Worm (Caenorhabditis elegans) whole organism, L3 larva: ENCODE measurements around the gene scd-2.

ENCODE experiments used
- unc-39 ChIP-seq: sonication (generic microtip); optimal IDR thresholded peaks from 4 replicates; lab custom pipeline; 2017; ENCODE audit warnings: missing biosample characterization, missing genetic modification characterization
- unc-62 ChIP-seq: fragments of 150-350 bp; sonication (generic microtip); optimal IDR thresholded peaks from 4 replicates; lab custom pipeline; 2014; ENCODE audit warnings: missing biosample characterization, missing genetic modification reagents, missing genetic modification characterization

DNA sequence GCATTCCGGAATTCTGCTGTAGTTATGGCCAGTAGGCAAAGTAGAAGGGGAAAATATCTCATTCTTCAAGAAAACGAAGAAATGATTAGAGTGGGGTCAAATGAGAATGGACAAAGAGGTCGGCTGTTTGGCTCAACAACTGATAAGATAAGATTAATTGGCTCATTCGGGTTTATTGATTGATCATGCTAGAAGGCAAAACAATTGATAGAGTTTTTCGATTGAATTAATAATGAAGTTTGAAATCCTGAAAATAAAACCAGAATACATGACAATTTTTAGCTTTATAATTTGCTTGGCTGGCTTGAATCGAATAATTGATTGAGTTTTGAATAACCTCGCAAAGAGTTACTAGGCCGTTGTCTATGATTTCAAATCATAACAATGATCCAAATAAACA is 6.8 kb upstream of the scd-2 start, which contains the start of gene ppt-1:
- TF ChIP-seq unc-39 (tag; lab: Kevin White, UChicago) (no peak), unc-62 (GFP tag; lab: Kevin White, UChicago) (no peak)
